Fruit fly (Drosophila melanogaster) whole organism, larva: ENCODE measurements around the gene CG8132.

Experiments
- noc ChIP-seq: fragments of 200-800 bp; sonication (Bioruptor generic); optimal IDR thresholded peaks from 3 replicates; lab custom pipeline; 2019; ENCODE audit warnings: missing biosample characterization, mild to moderate bottlenecking, missing genetic modification characterization, moderate library complexity

Gene CG8132

dm6 chr3R:9401127-9401603, at the start of gene CG8132, which contains the start of gene RpL34b:
CG8132 (plus strand) TSS chr3R:9401495.
RpL34b (minus strand) TSS chr3R:9401226.
- peak; percentile 96 for TF ChIP-seq noc (tag; lab: Kevin White, UChicago)

dm6 chr3R:9352595-9353275, 48.6 kb upstream of the CG8132 start:
- no peak for TF ChIP-seq noc (tag; lab: Kevin White, UChicago)

- TF ChIP-seq noc (tag; lab: Kevin White, UChicago) = peak; percentile 71
Measured at dm6 chr3R:9353276-9353652, 48.0 kb upstream of the CG8132 start.

dm6 chr3R:9355195-9355594, 46.1 kb upstream of the CG8132 start, which contains the start of gene CG43675:
CG43675 (plus strand) TSS chr3R:9355495.
- TF ChIP-seq noc (tag; lab: Kevin White, UChicago) = no peak

dm6 chr3R:9359393-9359792, 41.9 kb upstream of the CG8132 start:
- no peak for TF ChIP-seq noc (tag; lab: Kevin White, UChicago)

dm6 chr3R:9363066-9363719, 38.1 kb upstream of the CG8132 start, which contains the start of gene CG18473:
CG18473 (plus strand) TSS chr3R:9363305.
- no peak for TF ChIP-seq noc (tag; lab: Kevin White, UChicago)

dm6 chr3R:9365121-9365520, 36.2 kb upstream of the CG8132 start, which contains the start of gene Srr:
Srr (plus strand) TSS chr3R:9365398.
- TF ChIP-seq noc (tag; lab: Kevin White, UChicago) = no peak

- peak; percentile 27 for TF ChIP-seq noc (tag; lab: Kevin White, UChicago)
Measured at dm6 chr3R:9365893-9366500, 35.3 kb upstream of the CG8132 start.

- peak; percentile 66 for TF ChIP-seq noc (tag; lab: Kevin White, UChicago)
Measured at dm6 chr3R:9370413-9370812, 30.9 kb upstream of the CG8132 start.

- no peak for TF ChIP-seq noc (tag; lab: Kevin White, UChicago)
Measured at dm6 chr3R:9376789-9377188, 24.5 kb upstream of the CG8132 start.

- TF ChIP-seq noc (tag; lab: Kevin White, UChicago) = peak; percentile 52
Measured at dm6 chr3R:9378644-9379411, 22.5 kb upstream of the CG8132 start.

- TF ChIP-seq noc (tag; lab: Kevin White, UChicago) = no peak
Measured at dm6 chr3R:9380970-9381369, 20.3 kb upstream of the CG8132 start.

dm6 chr3R:9385987-9386386, 15.3 kb upstream of the CG8132 start:
- TF ChIP-seq noc (tag; lab: Kevin White, UChicago) = no peak

- TF ChIP-seq noc (tag; lab: Kevin White, UChicago) = no peak
Measured at dm6 chr3R:9387634-9388033, 13.7 kb upstream of the CG8132 start.

dm6 chr3R:9388321-9388720, 13.0 kb upstream of the CG8132 start:
- TF ChIP-seq noc (tag; lab: Kevin White, UChicago) = no peak
